Fruit fly (Drosophila melanogaster): ENCODE results near the gene RnpS1.
A peak's percentile ranks its signal among the peaks of the same experiment; 100 is the strongest.

RnpS1 gene

dm6 chr3R:9502416-9502763, 49.4 kb upstream of the RnpS1 start, which contains the start of gene RhoL (continued):
- no peak for TF ChIP-seq gcm (GFP tag; optimal IDR thresholded peaks at IDR 0.05)
- TF ChIP-seq CG7987 (GFP tag; optimal IDR thresholded peaks at IDR 0.05), result peak; percentile 29
- no peak for TF ChIP-seq knrl (GFP tag; IDR thresholded peaks at IDR 0.05; ENCODE audit: partially characterized antibody)
- TF ChIP-seq danr (GFP tag; IDR thresholded peaks at IDR 0.05), result no peak
- no peak for TF ChIP-seq zfh1 (GFP tag; IDR thresholded peaks at IDR 0.05)
- TF ChIP-seq mld (GFP tag; IDR thresholded peaks at IDR 0.05; ENCODE audit: partially characterized antibody), result no peak
- TF ChIP-seq stc (GFP tag; IDR thresholded peaks at IDR 0.05), result no peak
- no peak for TF ChIP-seq dimm (GFP tag; IDR thresholded peaks at IDR 0.05)
- TF ChIP-seq ash1 (GFP tag; optimal IDR thresholded peaks at IDR 0.05), result peak; percentile 1
- TF ChIP-seq unc-4 (GFP tag; IDR thresholded peaks at IDR 0.05; ENCODE audit: partially characterized antibody), result peak; percentile 44; the same call in 1 of the 2 replicates
- TF ChIP-seq CG3163 (GFP tag; optimal IDR thresholded peaks at IDR 0.05), result peak; percentile 98
- no peak for TF ChIP-seq CG3065 (GFP tag; optimal IDR thresholded peaks at IDR 0.05)
- TF ChIP-seq CG9797 (GFP tag; optimal IDR thresholded peaks at IDR 0.05), result no peak
- TF ChIP-seq Hsf (GFP tag; optimal IDR thresholded peaks at IDR 0.05), result no peak
- no peak for TF ChIP-seq CG4282 (GFP tag; optimal IDR thresholded peaks at IDR 0.05)
- TF ChIP-seq Hmr (GFP tag; optimal IDR thresholded peaks at IDR 0.05), result no peak
- TF ChIP-seq gce (GFP tag; IDR thresholded peaks at IDR 0.05), result no peak
- no peak for TF ChIP-seq Doc2 (GFP tag; IDR thresholded peaks at IDR 0.05)
- TF ChIP-seq Usf (GFP tag; optimal IDR thresholded peaks at IDR 0.05), result no peak
- peak; percentile 49; the same call in 1 of the 2 replicates for TF ChIP-seq CG16779 (GFP tag; IDR thresholded peaks at IDR 0.05)
- TF ChIP-seq mirr (GFP tag; optimal IDR thresholded peaks at IDR 0.05), result peak; percentile 83
- no peak for TF ChIP-seq CG15011 (GFP tag; optimal IDR thresholded peaks at IDR 0.05)
- TF ChIP-seq CG10267 (tag; optimal IDR thresholded peaks at IDR 0.05), result no peak
- no peak for TF ChIP-seq D19B (GFP tag; optimal IDR thresholded peaks at IDR 0.05)
- peak; percentile 38; the same call in 1 of the 2 replicates for TF ChIP-seq hbn (GFP tag; IDR thresholded peaks at IDR 0.05; ENCODE audit: partially characterized antibody)
- TF ChIP-seq fd102C (GFP tag; optimal IDR thresholded peaks at IDR 0.05), result no peak
- no peak for TF ChIP-seq CG4424 (GFP tag; optimal IDR thresholded peaks at IDR 0.05)
- no peak for TF ChIP-seq CG11398 (GFP tag; optimal IDR thresholded peaks at IDR 0.05)
- TF ChIP-seq Sin3A (optimal IDR thresholded peaks at IDR 0.05), result no peak
- TF ChIP-seq CG2712 (tag; optimal IDR thresholded peaks at IDR 0.05), result peak; percentile 27
- TF ChIP-seq Pdp1 (GFP tag; optimal IDR thresholded peaks at IDR 0.05), result peak in 1 of 2 experiments; percentile 34
- no peak for TF ChIP-seq shn (GFP tag; optimal IDR thresholded peaks at IDR 0.05)
- no peak for TF ChIP-seq CG14667 (GFP tag; IDR thresholded peaks at IDR 0.05)
- TF ChIP-seq CG5180 (GFP tag; optimal IDR thresholded peaks at IDR 0.05), result peak; percentile 87
- no peak; the same call in 1 of the 2 replicates for TF ChIP-seq amos (GFP tag; IDR thresholded peaks at IDR 0.05; ENCODE audit: partially characterized antibody)
- TF ChIP-seq tin (GFP tag; optimal IDR thresholded peaks at IDR 0.05), result no peak
- peak; percentile 70 for TF ChIP-seq bbx (GFP tag; IDR thresholded peaks at IDR 0.05; ENCODE audit: partially characterized antibody)
- TF ChIP-seq CG6813 (GFP tag; optimal IDR thresholded peaks at IDR 0.05), result no peak
- no peak for TF ChIP-seq nmo (GFP tag; optimal IDR thresholded peaks at IDR 0.05)
- peak; percentile 54 for TF ChIP-seq CG13296 (GFP tag; optimal IDR thresholded peaks at IDR 0.05)
- TF ChIP-seq pzg (GFP tag; optimal IDR thresholded peaks at IDR 0.05), result no peak
- TF ChIP-seq CG8089 (GFP tag; optimal IDR thresholded peaks at IDR 0.05), result no peak
- no peak for TF ChIP-seq mam (GFP tag; optimal IDR thresholded peaks at IDR 0.05)
- TF ChIP-seq fd64A (GFP tag; optimal IDR thresholded peaks at IDR 0.05), result no peak
- TF ChIP-seq vfl (GFP tag; optimal IDR thresholded peaks at IDR 0.05), result no peak
- TF ChIP-seq crol (GFP tag; IDR thresholded peaks at IDR 0.05), result no peak
- TF ChIP-seq phol (tag; optimal IDR thresholded peaks at IDR 0.05), result no peak
- no peak for TF ChIP-seq CG6175 (GFP tag; IDR thresholded peaks at IDR 0.05)
- no peak for TF ChIP-seq CG7357 (GFP tag; IDR thresholded peaks at IDR 0.05)
- no peak for TF ChIP-seq CG7786 (GFP tag; optimal IDR thresholded peaks at IDR 0.05)
- no peak for TF ChIP-seq Myb (GFP tag; optimal IDR thresholded peaks at IDR 0.05)
- peak; percentile 12; the same call in 1 of the 2 replicates for TF ChIP-seq CG14014 (GFP tag; IDR thresholded peaks at IDR 0.05)
